Fruit fly (Drosophila melanogaster) whole organism, embryonic: ENCODE results near the gene dachs.

Experiments
- Bgb ChIP-seq: fragments of 200-800 bp; sonication (Bioruptor generic); IDR thresholded peaks from 2 replicates; pipeline ENCODE4 v1.3.6; 2022; ENCODE audit warnings: missing biosample characterization, missing genetic modification characterization; ENCODE audit not compliant: partially characterized antibody
- Blimp-1 ChIP-seq: fragments of 200-800 bp; sonication (Bioruptor generic); optimal IDR thresholded peaks from 3 replicates; lab custom pipeline; 2018; ENCODE audit warnings: missing biosample characterization, missing genetic modification characterization, mild to moderate bottlenecking, moderate library complexity, missing genetic modification reagents
- CG1024 ChIP-seq: fragments of 200-800 bp; sonication (Bioruptor generic); IDR thresholded peaks from 2 replicates; pipeline ENCODE4 v1.3.6; 2022; ENCODE audit warnings: missing biosample characterization, missing genetic modification characterization
- CG11398 ChIP-seq: fragments of 200-800 bp; sonication (Bioruptor generic); optimal IDR thresholded peaks from 2 replicates; lab custom pipeline; 2016; ENCODE audit warnings: missing biosample characterization, missing genetic modification characterization
- CG11723 ChIP-seq: fragments of 200-800 bp; sonication (Bioruptor generic); optimal IDR thresholded peaks from 2 replicates; lab custom pipeline; 2017; ENCODE audit warnings: missing biosample characterization, mild to moderate bottlenecking, missing genetic modification characterization
- CG15696 ChIP-seq: fragments of 200-800 bp; sonication (Bioruptor generic); optimal IDR thresholded peaks from 2 replicates; lab custom pipeline; 2019; ENCODE audit warnings: missing biosample characterization, mild to moderate bottlenecking, missing genetic modification characterization, moderate library complexity
- CG16813 ChIP-seq: fragments of 200-800 bp; sonication (Bioruptor generic); IDR thresholded peaks from 3 replicates; pipeline ENCODE4 v1.3.6; 2022; ENCODE audit warnings: missing biosample characterization, missing genetic modification characterization; ENCODE audit not compliant: partially characterized antibody
- CG2199 ChIP-seq: fragments of 200-800 bp; sonication (Bioruptor generic); IDR thresholded peaks from 3 replicates; pipeline ENCODE4 v1.3.6; 2022; ENCODE audit warnings: missing biosample characterization, missing genetic modification characterization
- CG31388 ChIP-seq: fragments of 200-800 bp; sonication (Bioruptor generic); optimal IDR thresholded peaks from 2 replicates; lab custom pipeline; 2016; ENCODE audit warnings: missing biosample characterization, missing genetic modification characterization
- CG34224 ChIP-seq: fragments of 200-800 bp; sonication (Bioruptor generic); IDR thresholded peaks from 3 replicates; pipeline ENCODE4 v1.3.6; 2022; ENCODE audit warnings: missing biosample characterization, missing genetic modification characterization; ENCODE audit not compliant: partially characterized antibody
- CG3995 ChIP-seq: fragments of 200-800 bp; sonication (Bioruptor generic); optimal IDR thresholded peaks from 3 replicates; lab custom pipeline; 2016; ENCODE audit warnings: missing biosample characterization, missing genetic modification characterization
- CG4404 ChIP-seq: fragments of 200-800 bp; sonication (Bioruptor generic); IDR thresholded peaks from 2 replicates; pipeline ENCODE4 v1.3.6; 2022; ENCODE audit warnings: missing biosample characterization, missing genetic modification characterization
- CG4730 ChIP-seq: fragments of 200-800 bp; sonication (Bioruptor generic); IDR thresholded peaks from 2 replicates; pipeline ENCODE4 v1.3.6; 2022; ENCODE audit warnings: missing biosample characterization, missing genetic modification characterization
- CG6765 ChIP-seq: fragments of 200-800 bp; sonication (Bioruptor generic); optimal IDR thresholded peaks from 3 replicates; lab custom pipeline; 2017; ENCODE audit warnings: missing biosample characterization, mild to moderate bottlenecking, missing genetic modification characterization
- CG6854 ChIP-seq: fragments of 200-800 bp; sonication (Bioruptor generic); optimal IDR thresholded peaks from 3 replicates; lab custom pipeline; 2017; ENCODE audit warnings: missing biosample characterization, mild to moderate bottlenecking, missing genetic modification characterization
- CG7963 ChIP-seq: fragments of 200-800 bp; sonication (Bioruptor generic); IDR thresholded peaks from 3 replicates; pipeline ENCODE4 v1.3.6; 2022; ENCODE audit warnings: missing biosample characterization, missing genetic modification characterization; ENCODE audit not compliant: partially characterized antibody
- CG9876 ChIP-seq: fragments of 200-800 bp; sonication (Bioruptor generic); optimal IDR thresholded peaks from 2 replicates; lab custom pipeline; 2016; ENCODE audit warnings: missing biosample characterization, missing genetic modification characterization
- CrebB ChIP-seq: fragments of 200-800 bp; sonication (Bioruptor generic); optimal IDR thresholded peaks from 3 replicates; lab custom pipeline; 2018; ENCODE audit warnings: missing biosample characterization, mild to moderate bottlenecking, missing genetic modification characterization
- Eip74EF ChIP-seq, 2 experiments: fragments of 200-800 bp in 1 of 2; fragments of >200 bp in 1 of 2; sonication (Bioruptor generic) in 1 of 2; optimal IDR thresholded peaks; 2 replicates each; lab custom pipeline; 2017 to 2019; ENCODE audit warnings: missing biosample characterization in 2 of 2, missing genetic modification characterization in 2 of 2, mild to moderate bottlenecking in 1 of 2, moderate library complexity in 1 of 2
- Gsc ChIP-seq: fragments of 200-800 bp; sonication (Bioruptor generic); IDR thresholded peaks from 2 replicates; pipeline ENCODE4 v1.3.6; 2022; ENCODE audit warnings: missing biosample characterization, missing genetic modification characterization
- HmgZ ChIP-seq: fragments of 200-800 bp; sonication (Bioruptor generic); optimal IDR thresholded peaks from 2 replicates; lab custom pipeline; 2018; ENCODE audit warnings: missing biosample characterization, mild to moderate bottlenecking, missing genetic modification characterization
- Mrtf ChIP-seq: fragments of 200-800 bp; sonication (Bioruptor generic); IDR thresholded peaks from 3 replicates; pipeline ENCODE4 v1.3.6; 2022; ENCODE audit warnings: missing biosample characterization, missing genetic modification characterization
- NC2β ChIP-seq: fragments of 200-800 bp; sonication (Bioruptor generic); optimal IDR thresholded peaks from 2 replicates; lab custom pipeline; 2016; ENCODE audit warnings: missing biosample characterization, missing genetic modification characterization
- Nf-YC ChIP-seq: fragments of 200-800 bp; optimal IDR thresholded peaks from 3 replicates; lab custom pipeline; 2019; ENCODE audit warnings: missing biosample characterization, mild to moderate bottlenecking, missing genetic modification characterization, moderate library complexity
- Oaz ChIP-seq: fragments of 200-800 bp; sonication (Bioruptor generic); IDR thresholded peaks from 2 replicates; pipeline ENCODE4 v1.3.6; 2022; ENCODE audit warnings: missing biosample characterization, missing genetic modification characterization
- Poxn ChIP-seq: fragments of 200-800 bp; sonication (Bioruptor generic); IDR thresholded peaks from 2 replicates; pipeline ENCODE4 v1.3.6; 2022; ENCODE audit warnings: missing biosample characterization, missing genetic modification characterization
- Ptx1 ChIP-seq: fragments of 200-800 bp; sonication (Bioruptor generic); IDR thresholded peaks from 2 replicates; pipeline ENCODE4 v1.3.6; 2022; ENCODE audit warnings: missing biosample characterization, missing genetic modification characterization
- Ravus ChIP-seq: fragments of 200-800 bp; sonication (Bioruptor generic); IDR thresholded peaks from 2 replicates; pipeline ENCODE4 v1.3.6; 2022; ENCODE audit warnings: missing biosample characterization, missing genetic modification characterization
- Sry-δ ChIP-seq: fragments of 200-800 bp; sonication (Bioruptor generic); optimal IDR thresholded peaks from 2 replicates; lab custom pipeline; 2016; ENCODE audit warnings: missing biosample characterization, missing genetic modification characterization
- Trl ChIP-seq, 3 experiments: fragments of >200 bp in 2 of 3; fragments of 200-800 bp in 1 of 3; sonication (Bioruptor generic) in 1 of 3; optimal IDR thresholded peaks; 2 replicates in 1 of 3; 3 replicates in 2 of 3; lab custom pipeline; 2016 to 2017; ENCODE audit warnings: missing biosample characterization in 1 of 3, missing genetic modification characterization in 1 of 3
- ac ChIP-seq: fragments of 200-800 bp; sonication (Bioruptor generic); optimal IDR thresholded peaks from 3 replicates; lab custom pipeline; 2017; ENCODE audit warnings: missing biosample characterization, mild to moderate bottlenecking, missing genetic modification characterization
- az2 ChIP-seq: fragments of 200-800 bp; sonication (Bioruptor generic); optimal IDR thresholded peaks from 3 replicates; lab custom pipeline; 2016; ENCODE audit warnings: missing biosample characterization, missing genetic modification characterization
- ci ChIP-seq: fragments of 200-800 bp; sonication (Bioruptor generic); IDR thresholded peaks from 3 replicates; pipeline ENCODE4 v1.3.6; 2022; ENCODE audit warnings: missing biosample characterization, missing genetic modification characterization
- dan ChIP-seq: fragments of 200-800 bp; sonication (Bioruptor generic); IDR thresholded peaks from 2 replicates; pipeline ENCODE4 v1.3.6; 2022; ENCODE audit warnings: missing biosample characterization, missing genetic modification characterization
- dmrt11E ChIP-seq: fragments of 200-800 bp; sonication (Bioruptor generic); optimal IDR thresholded peaks from 3 replicates; lab custom pipeline; 2018; ENCODE audit warnings: missing biosample characterization, mild to moderate bottlenecking, missing genetic modification characterization, moderate library complexity
- dysf ChIP-seq: fragments of 200-800 bp; sonication (Bioruptor generic); IDR thresholded peaks from 3 replicates; pipeline ENCODE4 v1.3.6; 2022; ENCODE audit warnings: missing biosample characterization, missing genetic modification characterization
- emc ChIP-seq: fragments of 200-800 bp; sonication (Bioruptor generic); optimal IDR thresholded peaks from 2 replicates; lab custom pipeline; 2016; ENCODE audit warnings: missing biosample characterization, missing genetic modification characterization
- h ChIP-seq: fragments of >200 bp; optimal IDR thresholded peaks from 2 replicates; lab custom pipeline; 2017
- jumu ChIP-seq: fragments of 200-800 bp; sonication (Bioruptor generic); optimal IDR thresholded peaks from 3 replicates; lab custom pipeline; 2016; ENCODE audit warnings: missing biosample characterization, missing genetic modification characterization
- kni ChIP-seq: fragments of 200-800 bp; sonication (Bioruptor generic); optimal IDR thresholded peaks from 3 replicates; lab custom pipeline; 2017; ENCODE audit warnings: mild to moderate bottlenecking, missing biosample characterization, missing genetic modification reagents, missing genetic modification characterization
- pfk ChIP-seq: fragments of 200-800 bp; sonication (Bioruptor generic); optimal IDR thresholded peaks from 2 replicates; lab custom pipeline; 2018; ENCODE audit warnings: missing biosample characterization, mild to moderate bottlenecking, missing genetic modification characterization, moderate library complexity
- prd ChIP-seq, 3 experiments: fragments of >200 bp in 2 of 3; fragments of 200-800 bp in 1 of 3; sonication (Bioruptor generic) in 1 of 3; optimal IDR thresholded peaks in 2 of 3; IDR thresholded peaks in 1 of 3; 2 replicates in 2 of 3; 3 replicates in 1 of 3; pipeline versions ENCODE4 v1.3.6 to Lab custom; 2017 to 2022; ENCODE audit warnings: missing biosample characterization in 1 of 3, missing genetic modification characterization in 1 of 3
- schlank ChIP-seq: fragments of 200-800 bp; sonication (Bioruptor generic); optimal IDR thresholded peaks from 2 replicates; lab custom pipeline; 2018; ENCODE audit warnings: missing biosample characterization, mild to moderate bottlenecking, missing genetic modification characterization
- seq ChIP-seq: fragments of 200-800 bp; sonication (Bioruptor generic); IDR thresholded peaks from 2 replicates; pipeline ENCODE4 v1.3.6; 2022; ENCODE audit warnings: missing biosample characterization, missing genetic modification characterization
- sisA ChIP-seq: fragments of 200-800 bp; sonication (Bioruptor generic); IDR thresholded peaks from 2 replicates; pipeline ENCODE4 v1.3.6; 2022; ENCODE audit warnings: missing biosample characterization, missing genetic modification characterization
- slou ChIP-seq: fragments of 200-800 bp; sonication (Bioruptor generic); optimal IDR thresholded peaks from 3 replicates; lab custom pipeline; 2016; ENCODE audit warnings: missing biosample characterization, missing genetic modification characterization
- sob ChIP-seq: fragments of 200-800 bp; sonication (Bioruptor generic); IDR thresholded peaks from 2 replicates; pipeline ENCODE4 v1.3.6; 2022; ENCODE audit warnings: missing biosample characterization, missing genetic modification characterization
- unpg ChIP-seq: fragments of 200-800 bp; sonication (Bioruptor generic); optimal IDR thresholded peaks from 3 replicates; lab custom pipeline; 2018; ENCODE audit warnings: missing biosample characterization, mild to moderate bottlenecking, missing genetic modification characterization, moderate library complexity
- vvl ChIP-seq: fragments of 200-800 bp; sonication (Bioruptor generic); IDR thresholded peaks from 2 replicates; pipeline ENCODE4 v1.3.6; 2022; ENCODE audit warnings: missing biosample characterization, missing genetic modification characterization
- zen2 ChIP-seq: fragments of 200-800 bp; sonication (Bioruptor generic); IDR thresholded peaks from 3 replicates; pipeline ENCODE4 v1.3.6; 2022; ENCODE audit warnings: missing biosample characterization, missing genetic modification characterization; ENCODE audit not compliant: partially characterized antibody

dachs gene

dm6 chr2L:8473448-8473847, 6.8 kb downstream of the dachs start (continued):
- TF ChIP-seq CG11723 (peak; percentile 25), Gsc (GFP tag; lab: Robert Waterston, UW) (0 out of 2 replicates have a peak, but pooled peaks have one; percentile 20), CG11398 (GFP tag; lab: Kevin White, UChicago) (no peak), Oaz (GFP tag; lab: Robert Waterston, UW) (peak; percentile 42), Mrtf (0 out of 3 replicates have a peak, but pooled peaks have one; percentile 46), Ptx1 (GFP tag; lab: Robert Waterston, UW) (peak; percentile 73; the same call in 1 of the 2 replicates), sob (GFP tag; lab: Robert Waterston, UW) (peak; percentile 53; the same call in 1 of the 2 replicates), Blimp-1 (GFP tag; lab: Kevin White, UChicago) (peak; percentile 75), CG15696 (no peak), CG16813 (GFP tag; lab: Robert Waterston, UW) (no peak), CG31388 (GFP tag; lab: Kevin White, UChicago) (no peak), CrebB (tag; lab: Kevin White, UChicago) (no peak), CG2199 (GFP tag; lab: Robert Waterston, UW) (peak; percentile 58; the same call in 1 of the 3 replicates), vvl (GFP tag; lab: Robert Waterston, UW) (peak; percentile 81), CG4730 (no peak), az2 (GFP tag; lab: Kevin White, UChicago) (peak; percentile 21), emc (no peak), HmgZ (tag; lab: Kevin White, UChicago) (no peak), seq (0 out of 2 replicates have a peak, but pooled peaks have one; percentile 59), Bgb (GFP tag; lab: Robert Waterston, UW) (no peak), kni (no peak), CG9876 (no peak), dan (GFP tag; lab: Robert Waterston, UW) (no peak), unpg (GFP tag; lab: Kevin White, UChicago) (peak; percentile 57), CG34224 (no peak), Poxn (GFP tag; lab: Robert Waterston, UW) (no peak), CG4404 (no peak), CG1024 (GFP tag; lab: Robert Waterston, UW) (no peak), CG3995 (GFP tag; lab: Kevin White, UChicago) (no peak), CG6854 (GFP tag; lab: Kevin White, UChicago) (no peak), Trl (optimal IDR thresholded peaks at IDR 0.05; lab: Kevin White, UChicago) (no peak), Trl (GFP tag; optimal IDR thresholded peaks at IDR 0.05; lab: Kevin White, UChicago) (no peak), zen2 (GFP tag; lab: Robert Waterston, UW) (no peak), NC2β (GFP tag; lab: Kevin White, UChicago) (no peak), Eip74EF (GFP tag; optimal IDR thresholded peaks at IDR 0.05; lab: Kevin White, UChicago) (peak in 1 of 2 experiments; percentile 30), ac (GFP tag; lab: Kevin White, UChicago) (no peak), h (lab: Kevin White, UChicago) (no peak), pfk (GFP tag; lab: Kevin White, UChicago) (no peak), Nf-YC (no peak), CG7963 (no peak), ci (GFP tag; lab: Robert Waterston, UW) (peak; percentile 83), Sry-δ (no peak), dmrt11E (peak; percentile 68), prd (optimal IDR thresholded peaks at IDR 0.05; lab: Kevin White, UChicago) (no peak), prd (GFP tag; IDR thresholded peaks at IDR 0.05; lab: Robert Waterston, UW) (peak; percentile 77), sisA (GFP tag; lab: Robert Waterston, UW) (no peak), slou (GFP tag; lab: Kevin White, UChicago) (no peak), CG6765 (GFP tag; lab: Kevin White, UChicago) (no peak), dysf (GFP tag; lab: Robert Waterston, UW) (peak; percentile 73), Ravus (GFP tag; lab: Robert Waterston, UW) (no peak), schlank (tag; lab: Kevin White, UChicago) (no peak), jumu (GFP tag; lab: Kevin White, UChicago) (no peak)
